Fruit fly (Drosophila melanogaster): Measurements from ENCODE around the gene CG34149.

DNA sequence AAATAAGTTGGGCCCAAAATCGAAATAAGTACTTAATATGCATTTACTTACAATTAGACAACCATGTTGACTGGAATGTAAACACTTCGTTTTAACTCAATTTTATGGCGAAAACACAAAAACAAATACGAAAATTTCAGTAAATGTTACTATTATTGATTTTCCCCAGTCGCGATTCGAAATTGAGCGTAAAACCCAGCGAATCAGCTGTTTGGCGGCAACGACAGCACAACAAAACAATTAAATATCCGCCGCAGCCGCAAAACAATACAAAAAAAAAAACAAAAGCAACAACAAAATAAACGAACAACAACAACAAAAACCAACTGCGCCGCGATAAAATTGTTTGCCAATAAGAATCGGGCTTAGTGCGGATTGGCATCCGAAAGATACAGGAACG lies 9.7 kb downstream of the CG34149 start, which contains the start of the genes CAH8 and CG7059:
- TF ChIP-seq EcR (GFP tag; optimal IDR thresholded peaks at IDR 0.05) = no peak
- no peak for TF ChIP-seq pan (optimal IDR thresholded peaks at IDR 0.05)
- TF ChIP-seq psq (optimal IDR thresholded peaks at IDR 0.05) = no peak
- no peak for TF ChIP-seq usp (GFP tag; optimal IDR thresholded peaks at IDR 0.05)
- no peak for TF ChIP-seq CG8478 (optimal IDR thresholded peaks at IDR 0.05)
